Fruit fly (Drosophila melanogaster): ENCODE results near the gene tfc.

Gene tfc

DNA sequence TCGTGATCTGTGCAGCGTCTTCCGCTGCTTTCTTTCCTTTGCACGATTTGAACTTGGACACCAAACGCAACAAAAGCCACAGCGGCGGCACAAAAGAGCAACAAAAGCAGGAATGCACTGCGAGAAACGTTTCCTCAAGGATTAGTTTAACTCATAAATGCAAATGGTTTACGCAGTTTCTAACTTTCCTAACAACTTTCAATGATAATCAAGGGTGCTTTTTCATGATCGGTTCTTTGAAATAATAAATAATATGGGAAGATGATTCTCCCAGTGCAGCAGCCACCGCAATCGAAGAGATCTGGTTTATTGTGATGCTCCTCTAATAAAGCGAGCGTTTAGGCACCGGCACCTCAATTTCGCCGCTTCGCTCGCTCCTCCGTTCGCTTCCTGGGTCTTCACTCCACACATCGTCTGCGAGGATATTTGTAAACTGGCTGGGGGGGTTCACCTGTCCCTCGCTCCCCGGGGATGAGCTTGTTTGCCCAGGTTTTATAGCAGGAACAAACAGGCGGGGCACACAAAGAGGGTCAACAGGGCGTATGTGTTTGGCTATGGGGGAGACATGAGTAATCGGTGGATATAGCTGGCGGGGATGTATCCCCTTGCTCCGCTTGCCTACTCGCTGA lies 63.0 kb downstream of the tfc start (continued):
- TF ChIP-seq Ptx1 (GFP tag; IDR thresholded peaks at IDR 0.05), result peak; percentile 79
- peak; percentile 64 for TF ChIP-seq kah (GFP tag; optimal IDR thresholded peaks at IDR 0.05)
- TF ChIP-seq Doc3 (GFP tag; IDR thresholded peaks at IDR 0.05; ENCODE audit: partially characterized antibody), result no peak
- no peak for TF ChIP-seq Taf1 (GFP tag; IDR thresholded peaks at IDR 0.05)
- peak; percentile 82 for TF ChIP-seq Awh (GFP tag; IDR thresholded peaks at IDR 0.05)
- peak; percentile 25 for TF ChIP-seq repo (GFP tag; optimal IDR thresholded peaks at IDR 0.05)
- no peak for TF ChIP-seq CG15011 (GFP tag; optimal IDR thresholded peaks at IDR 0.05)
- no peak for TF ChIP-seq sd (tag; optimal IDR thresholded peaks at IDR 0.05)
- TF ChIP-seq CG12236 (GFP tag; optimal IDR thresholded peaks at IDR 0.05), result peak; percentile 50
- no peak for TF ChIP-seq CG7928 (GFP tag; optimal IDR thresholded peaks at IDR 0.05)
- TF ChIP-seq CG31224 (GFP tag; IDR thresholded peaks at IDR 0.05), result no peak
- TF ChIP-seq Bgb (GFP tag; IDR thresholded peaks at IDR 0.05; ENCODE audit: partially characterized antibody), result no peak
- peak; percentile 42; the same call in 1 of the 2 replicates for TF ChIP-seq CG14014 (GFP tag; IDR thresholded peaks at IDR 0.05)
- TF ChIP-seq slou (GFP tag; optimal IDR thresholded peaks at IDR 0.05), result peak; percentile 22
- TF ChIP-seq run (tag; optimal IDR thresholded peaks at IDR 0.05), result peak; percentile 73
- TF ChIP-seq sqz (GFP tag; optimal IDR thresholded peaks at IDR 0.05), result peak; percentile 55
- TF ChIP-seq sens-2 (GFP tag; IDR thresholded peaks at IDR 0.05), result peak; percentile 80
- TF ChIP-seq CG34376 (GFP tag; optimal IDR thresholded peaks at IDR 0.05), result no peak
- TF ChIP-seq sr (GFP tag; IDR thresholded peaks at IDR 0.05), result 0 out of 3 replicates have a peak, but pooled peaks have one; percentile 42
- peak; percentile 68 for TF ChIP-seq CG12942 (GFP tag; optimal IDR thresholded peaks at IDR 0.05)
- no peak for TF ChIP-seq Dp (GFP tag; optimal IDR thresholded peaks at IDR 0.05)
- TF ChIP-seq CG12299 (tag; optimal IDR thresholded peaks at IDR 0.05), result peak; percentile 27
- peak in 1 of 3 experiments; percentile 69 for TF ChIP-seq lola (GFP tag; optimal IDR thresholded peaks at IDR 0.05)
- TF ChIP-seq Tbp (GFP tag; optimal IDR thresholded peaks at IDR 0.05), result no peak
- TF ChIP-seq CG4854 (GFP tag; optimal IDR thresholded peaks at IDR 0.05), result peak; percentile 13
- TF ChIP-seq nerfin-1 (tag; optimal IDR thresholded peaks at IDR 0.05), result peak; percentile 72
- peak; percentile 75 for TF ChIP-seq NC2β (GFP tag; optimal IDR thresholded peaks at IDR 0.05)
- no peak for TF ChIP-seq nerfin-2 (GFP tag; IDR thresholded peaks at IDR 0.05; ENCODE audit: partially characterized antibody)
- TF ChIP-seq gem (tag; optimal IDR thresholded peaks at IDR 0.05), result peak; percentile 85
- peak; percentile 66 for TF ChIP-seq CG7556 (GFP tag; optimal IDR thresholded peaks at IDR 0.05)
- peak; percentile 77 for TF ChIP-seq CG10654 (GFP tag; optimal IDR thresholded peaks at IDR 0.05)
- TF ChIP-seq Trl (optimal IDR thresholded peaks at IDR 0.05), result no peak
- peak; percentile 60 for TF ChIP-seq Trl (GFP tag; optimal IDR thresholded peaks at IDR 0.05)
- TF ChIP-seq sug (tag; optimal IDR thresholded peaks at IDR 0.05), result no peak
- peak; percentile 79 for TF ChIP-seq CG7839 (tag; optimal IDR thresholded peaks at IDR 0.05)
- peak; percentile 61 for TF ChIP-seq lilli (GFP tag; optimal IDR thresholded peaks at IDR 0.05)
- no peak for TF ChIP-seq unc-4 (GFP tag; IDR thresholded peaks at IDR 0.05; ENCODE audit: partially characterized antibody)
- peak; percentile 68 for TF ChIP-seq CG10462 (GFP tag; optimal IDR thresholded peaks at IDR 0.05)
- TF ChIP-seq CG7372 (GFP tag; IDR thresholded peaks at IDR 0.05), result 0 out of 2 replicates have a peak, but pooled peaks have one; percentile 39
- peak; percentile 81 for TF ChIP-seq ase (GFP tag; IDR thresholded peaks at IDR 0.05)
- TF ChIP-seq aop (GFP tag; IDR thresholded peaks at IDR 0.05), result peak; percentile 62; the same call in 1 of the 2 replicates
- TF ChIP-seq tap (tag; optimal IDR thresholded peaks at IDR 0.05), result peak; percentile 82
- no peak for TF ChIP-seq CkIIα-i1 (GFP tag; IDR thresholded peaks at IDR 0.05)
- no peak for TF ChIP-seq pan (optimal IDR thresholded peaks at IDR 0.05)
- TF ChIP-seq pan (GFP tag; optimal IDR thresholded peaks at IDR 0.05 in 1 of 2, IDR thresholded peaks at IDR 0.05 in 1 of 2), result peak in 1 of 2 experiments; percentile 82
- TF ChIP-seq CG32772 (GFP tag; IDR thresholded peaks at IDR 0.05), result peak; percentile 86
- no peak for TF ChIP-seq D (optimal IDR thresholded peaks at IDR 0.05)
- peak; percentile 84 for TF ChIP-seq D (GFP tag; optimal IDR thresholded peaks at IDR 0.05)
- peak; percentile 77 for TF ChIP-seq ewg (GFP tag; optimal IDR thresholded peaks at IDR 0.05)
- TF ChIP-seq sim (GFP tag; IDR thresholded peaks at IDR 0.05), result peak; percentile 54; the same call in 1 of the 2 replicates
- TF ChIP-seq HLH3B (GFP tag; IDR thresholded peaks at IDR 0.05), result peak; percentile 85

All from whole organism, embryonic.